Worm (Caenorhabditis elegans) whole organism, early embryonic: ENCODE measurements around the gene nspb-6.

Experiments used
- B0310.2 ChIP-seq: sonication (generic microtip); optimal IDR thresholded peaks from 2 replicates; lab custom pipeline; 2016; ENCODE audit warnings: mild to moderate bottlenecking, missing genetic modification characterization, missing compliant biosample characterization
- F13C5.2 ChIP-seq: sonication (generic microtip); optimal IDR thresholded peaks from 2 replicates; lab custom pipeline; 2017; ENCODE audit warnings: mild to moderate bottlenecking, missing genetic modification characterization, inconsistent platforms, missing compliant biosample characterization
- aly-1 ChIP-seq: sonication (generic microtip); optimal IDR thresholded peaks from 2 replicates; lab custom pipeline; 2016; ENCODE audit warnings: missing genetic modification characterization, missing compliant biosample characterization
- ama-1 ChIP-seq: fragments of 150-350 bp; optimal IDR thresholded peaks from 2 replicates; lab custom pipeline; 2014
- ceh-13 ChIP-seq: fragments of 200-800 bp; sonication (Bioruptor generic); optimal IDR thresholded peaks from 2 replicates; lab custom pipeline; 2018; ENCODE audit warnings: mild to moderate bottlenecking, missing genetic modification characterization, missing compliant biosample characterization
- ceh-36 ChIP-seq: sonication (generic microtip); optimal IDR thresholded peaks from 2 replicates; lab custom pipeline; 2016; ENCODE audit warnings: missing genetic modification characterization, inconsistent platforms, missing compliant biosample characterization
- ets-7 ChIP-seq: sonication (generic microtip); optimal IDR thresholded peaks from 2 replicates; lab custom pipeline; 2016; ENCODE audit warnings: missing genotype, missing genetic modification characterization, missing compliant biosample characterization
- flt-1 ChIP-seq: fragments of 200-800 bp; sonication (Bioruptor generic); IDR thresholded peaks from 2 replicates; pipeline ENCODE4 v1.3.6; 2022; ENCODE audit warnings: missing genetic modification characterization, missing compliant biosample characterization
- hmbx-1 ChIP-seq: sonication (generic microtip); optimal IDR thresholded peaks from 2 replicates; lab custom pipeline; 2016; ENCODE audit warnings: mild to moderate bottlenecking, missing genetic modification characterization, missing compliant biosample characterization
- hmg-4 ChIP-seq: fragments of 200-800 bp; sonication (Bioruptor generic); optimal IDR thresholded peaks from 2 replicates; lab custom pipeline; 2018; ENCODE audit warnings: mild to moderate bottlenecking, missing genetic modification characterization, missing compliant biosample characterization
- hnd-1 ChIP-seq: sonication (generic microtip); optimal IDR thresholded peaks from 2 replicates; lab custom pipeline; 2016; ENCODE audit warnings: missing genetic modification characterization, missing compliant biosample characterization
- pes-1 ChIP-seq: fragments of 200-800 bp; sonication (Bioruptor generic); IDR thresholded peaks from 2 replicates; pipeline ENCODE4 v1.3.6; 2022; ENCODE audit warnings: missing genetic modification reagents, missing genetic modification characterization, missing compliant biosample characterization
- scrt-1 ChIP-seq: fragments of 200-800 bp; sonication (Bioruptor generic); IDR thresholded peaks from 2 replicates; pipeline ENCODE4 v1.3.6; 2022; ENCODE audit warnings: missing genetic modification characterization, missing compliant biosample characterization
- sea-1 ChIP-seq: fragments of 200-800 bp; sonication (Bioruptor generic); conservative IDR thresholded peaks from 2 replicates; pipeline ENCODE4 v1.3.6; 2022; ENCODE audit warnings: missing genetic modification characterization, missing compliant biosample characterization
- tbx-11 ChIP-seq: fragments of 200-800 bp; sonication (Bioruptor generic); IDR thresholded peaks from 2 replicates; pipeline ENCODE4 v1.3.6; 2022; ENCODE audit warnings: missing genetic modification characterization, missing compliant biosample characterization
- tbx-37 ChIP-seq: fragments of 200-800 bp; sonication (Bioruptor generic); conservative IDR thresholded peaks from 2 replicates; pipeline ENCODE4 v1.3.6; 2022; ENCODE audit warnings: missing genetic modification reagents, missing genetic modification characterization, missing compliant biosample characterization
- tra-4 ChIP-seq: sonication (generic microtip); optimal IDR thresholded peaks from 2 replicates; lab custom pipeline; 2017; ENCODE audit warnings: missing genetic modification characterization, missing compliant biosample characterization

nspb-6 gene

DNA sequence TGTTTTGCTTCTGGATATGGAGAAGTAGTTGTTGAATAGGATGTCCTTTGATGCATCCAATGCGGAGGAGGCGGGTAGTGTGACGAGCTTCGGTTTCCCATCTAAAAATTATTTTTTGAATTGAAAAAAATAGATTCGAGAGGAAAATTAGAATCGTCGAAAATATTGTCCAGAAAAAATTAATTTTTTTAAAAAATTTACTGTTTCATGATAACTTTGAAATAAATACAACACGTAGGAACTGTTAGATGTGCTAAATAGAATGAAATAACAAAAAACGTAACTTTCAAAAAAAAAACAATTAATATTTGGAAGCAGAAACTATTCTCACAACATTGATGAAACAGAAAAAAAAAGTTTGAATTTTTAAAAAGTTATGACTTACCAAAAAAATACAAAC lies 35.4 kb upstream of the nspb-6 start, which contains the start of gene C06E7.4:
Gene C06E7.4 (minus strand): TSS at position 101 of the 400 bp plus-strand sequence.
- no peak for TF ChIP-seq tra-4 (tag; lab: Kevin White, UChicago)
- TF ChIP-seq ama-1 (lab: Kevin White, UChicago): no peak
- no peak for TF ChIP-seq flt-1 (GFP tag; lab: Robert Waterston, UW)
- no peak for TF ChIP-seq ets-7 (tag; lab: Kevin White, UChicago)
- no peak for TF ChIP-seq tbx-11 (GFP tag; lab: Robert Waterston, UW)
- TF ChIP-seq scrt-1 (GFP tag; lab: Robert Waterston, UW): no peak
- no peak for TF ChIP-seq hmbx-1
- TF ChIP-seq hmg-4 (GFP tag; lab: Kevin White, UChicago): no peak
- no peak for TF ChIP-seq F13C5.2 (tag; lab: Kevin White, UChicago)

DNA sequence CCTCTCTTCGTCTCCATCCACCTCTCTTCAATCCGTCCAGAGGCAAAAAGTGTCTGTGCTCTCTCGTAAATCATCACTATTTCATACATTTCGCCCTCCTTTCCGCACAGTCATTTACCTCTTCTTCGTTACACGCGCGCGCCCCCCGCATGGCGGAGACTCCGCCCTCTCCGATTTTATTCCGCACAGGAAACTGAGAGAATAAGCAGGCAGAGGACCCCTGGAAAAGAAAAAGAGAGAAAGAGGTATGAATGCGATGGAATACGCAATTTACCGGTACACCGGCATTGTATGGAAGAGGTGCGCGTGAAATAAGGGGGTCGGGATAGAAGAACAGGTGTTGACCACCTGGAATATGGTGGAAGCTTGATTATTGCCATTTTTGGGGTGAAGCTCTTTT lies 34.5 kb upstream of the nspb-6 start:
- TF ChIP-seq scrt-1 (GFP tag; lab: Robert Waterston, UW) (0 out of 2 replicates have a peak, but pooled peaks have one; percentile 33), flt-1 (GFP tag; lab: Robert Waterston, UW) (no peak), B0310.2 (peak; percentile 41)

DNA sequence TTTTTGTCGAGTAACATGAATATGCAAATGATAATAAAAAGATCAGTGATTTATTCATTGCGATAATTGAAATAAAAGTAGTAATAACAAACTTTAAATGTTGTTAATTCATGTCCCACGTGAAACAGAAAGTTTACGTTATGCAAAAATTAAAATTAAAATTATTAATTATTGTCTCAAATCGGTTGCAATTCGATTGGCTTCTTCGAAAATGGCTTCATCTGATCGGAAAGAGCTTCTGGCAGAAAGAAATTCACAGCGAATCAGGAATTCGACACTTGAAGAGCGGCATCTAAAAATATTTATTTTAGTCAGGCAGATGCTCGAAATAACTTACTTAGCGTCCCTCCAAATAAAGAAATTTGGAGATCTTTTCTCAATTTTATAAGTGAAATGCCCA lies 29.5 kb upstream of the nspb-6 start, which contains the start of gene spe-27:
Gene spe-27 (minus strand): TSS at position 101 of the 400 bp plus-strand sequence.
- TF ChIP-seq pes-1 (no peak), ceh-13 (no peak), flt-1 (GFP tag; lab: Robert Waterston, UW) (no peak), sea-1 (GFP tag; lab: Robert Waterston, UW) (no peak), ama-1 (lab: Kevin White, UChicago) (no peak), ets-7 (tag; lab: Kevin White, UChicago) (no peak), scrt-1 (GFP tag; lab: Robert Waterston, UW) (no peak), hmg-4 (GFP tag; lab: Kevin White, UChicago) (no peak), B0310.2 (no peak), F13C5.2 (tag; lab: Kevin White, UChicago) (no peak), aly-1 (tag; lab: Kevin White, UChicago) (no peak), tra-4 (tag; lab: Kevin White, UChicago) (no peak), hmbx-1 (no peak)

DNA sequence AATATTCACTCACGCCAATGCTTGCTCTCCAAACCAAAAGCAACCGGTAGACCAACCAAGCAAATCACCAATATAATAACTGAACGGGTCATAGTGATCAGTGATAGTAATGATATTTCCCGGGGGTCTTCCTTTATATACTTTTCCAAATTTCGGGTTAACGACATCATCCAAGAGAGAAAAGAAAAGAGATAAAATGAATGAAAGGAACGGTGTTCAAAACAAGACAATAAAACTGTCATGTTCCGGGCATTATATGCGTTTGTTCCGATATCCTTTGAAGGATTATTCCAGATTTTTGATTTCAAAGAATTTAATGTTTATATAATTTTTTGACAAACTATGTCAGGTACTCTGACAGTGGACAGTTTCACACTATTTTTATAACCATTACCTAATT lies 28.1 kb upstream of the nspb-6 start, which contains the start of gene C06E7.88:
Gene C06E7.88 (minus strand): TSS at position 101 of the 400 bp plus-strand sequence.
- TF ChIP-seq sea-1 (GFP tag; lab: Robert Waterston, UW) (no peak), flt-1 (GFP tag; lab: Robert Waterston, UW) (no peak), ceh-13 (no peak)

DNA sequence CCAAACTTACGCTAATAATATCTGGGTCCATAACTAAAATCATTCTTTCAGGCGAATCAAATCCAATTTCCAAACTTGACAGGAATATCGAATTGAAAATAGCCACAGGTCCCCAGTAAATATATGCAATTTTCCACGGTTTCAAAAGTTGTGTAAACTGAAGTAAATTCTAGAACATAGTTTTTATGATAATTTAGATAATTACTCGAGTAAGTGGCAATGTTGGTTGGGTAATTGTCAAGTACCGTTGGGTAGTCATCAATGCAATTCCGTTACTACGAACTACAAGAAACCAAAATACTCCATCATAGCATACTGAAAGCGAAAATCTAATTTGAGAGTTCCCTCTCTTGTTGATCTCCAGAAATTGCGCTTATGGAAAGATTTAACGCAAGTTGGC lies 25.9 kb upstream of the nspb-6 start:
- TF ChIP-seq hnd-1 (tag; lab: Kevin White, UChicago): no peak
- no peak for TF ChIP-seq ets-7 (tag; lab: Kevin White, UChicago)
- no peak for TF ChIP-seq pes-1
- TF ChIP-seq B0310.2: no peak
- no peak for TF ChIP-seq scrt-1 (GFP tag; lab: Robert Waterston, UW)
- TF ChIP-seq sea-1 (GFP tag; lab: Robert Waterston, UW): no peak
- no peak for TF ChIP-seq tbx-37 (GFP tag; lab: Robert Waterston, UW)
- TF ChIP-seq ceh-13: no peak
- TF ChIP-seq flt-1 (GFP tag; lab: Robert Waterston, UW): no peak
- TF ChIP-seq tbx-11 (GFP tag; lab: Robert Waterston, UW): no peak
- no peak for TF ChIP-seq hmg-4 (GFP tag; lab: Kevin White, UChicago)
- TF ChIP-seq ceh-36 (tag; lab: Kevin White, UChicago): no peak
- no peak for TF ChIP-seq hmbx-1
- no peak for TF ChIP-seq F13C5.2 (tag; lab: Kevin White, UChicago)

DNA sequence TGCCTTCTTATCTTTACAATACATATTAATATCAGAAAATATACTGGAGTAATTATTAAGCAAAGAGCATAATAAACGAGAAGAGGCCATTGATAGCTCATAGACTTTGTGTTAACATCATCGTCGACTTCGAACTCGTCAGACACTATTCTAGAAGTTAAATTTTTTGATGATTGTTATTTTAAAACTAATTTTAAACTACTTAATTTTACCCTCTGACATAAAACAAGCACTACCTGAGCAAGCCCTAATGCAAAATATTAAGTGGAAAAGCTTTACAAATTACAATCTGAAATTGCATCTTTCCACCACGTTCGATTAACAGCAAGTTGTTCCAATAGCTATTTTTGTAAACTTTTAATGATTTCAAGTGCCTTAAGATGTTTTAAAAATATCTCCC lies 25.2 kb upstream of the nspb-6 start, which contains the start of gene srv-17:
Gene srv-17 (minus strand): TSS at position 101 of the 400 bp plus-strand sequence.
- TF ChIP-seq hnd-1 (tag; lab: Kevin White, UChicago): no peak
- TF ChIP-seq tbx-11 (GFP tag; lab: Robert Waterston, UW): no peak
- TF ChIP-seq tbx-37 (GFP tag; lab: Robert Waterston, UW): no peak

ce11 chrIV:5873825-5874224 lies 21.5 kb upstream of the nspb-6 start, which contains the start of gene srv-19:
TSS of gene srv-19 (minus strand) at chrIV:5873925.
- no peak for TF ChIP-seq ama-1 (lab: Kevin White, UChicago)

DNA sequence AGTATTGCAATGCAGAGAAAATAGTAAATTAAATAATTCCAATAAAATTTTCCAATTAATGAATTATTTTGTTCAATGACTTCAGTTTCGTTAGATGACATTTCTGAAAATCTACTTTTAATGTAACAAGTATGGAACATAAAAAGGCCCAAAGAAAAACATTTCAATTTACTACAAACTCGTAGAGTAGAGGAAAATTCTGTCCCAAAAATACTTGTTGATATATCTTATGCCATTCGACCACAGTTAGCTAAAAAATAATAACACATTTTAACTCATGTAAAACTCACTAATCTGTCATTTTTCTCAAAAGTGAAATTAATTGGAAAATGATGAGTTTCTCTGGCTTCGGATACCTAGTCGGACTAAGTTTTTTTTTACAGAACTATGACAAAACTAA lies 18.0 kb upstream of the nspb-6 start, which contains the start of gene srv-21:
Gene srv-21 (minus strand): TSS at position 101 of the 400 bp plus-strand sequence.
- no peak for TF ChIP-seq B0310.2
- TF ChIP-seq tbx-11 (GFP tag; lab: Robert Waterston, UW): no peak
- TF ChIP-seq flt-1 (GFP tag; lab: Robert Waterston, UW): no peak
- TF ChIP-seq pes-1: no peak
- TF ChIP-seq tra-4 (tag; lab: Kevin White, UChicago): no peak
- no peak for TF ChIP-seq hmg-4 (GFP tag; lab: Kevin White, UChicago)
- TF ChIP-seq sea-1 (GFP tag; lab: Robert Waterston, UW): no peak
- no peak for TF ChIP-seq ceh-36 (tag; lab: Kevin White, UChicago)
- TF ChIP-seq F13C5.2 (tag; lab: Kevin White, UChicago): no peak
- no peak for TF ChIP-seq ama-1 (lab: Kevin White, UChicago)
- TF ChIP-seq tbx-37 (GFP tag; lab: Robert Waterston, UW): no peak
- TF ChIP-seq hnd-1 (tag; lab: Kevin White, UChicago): no peak
- TF ChIP-seq hmbx-1: no peak
- no peak for TF ChIP-seq ceh-13
